Worm (Caenorhabditis elegans): ENCODE results near the gene C52B9.10.

The C52B9.10 gene

DNA sequence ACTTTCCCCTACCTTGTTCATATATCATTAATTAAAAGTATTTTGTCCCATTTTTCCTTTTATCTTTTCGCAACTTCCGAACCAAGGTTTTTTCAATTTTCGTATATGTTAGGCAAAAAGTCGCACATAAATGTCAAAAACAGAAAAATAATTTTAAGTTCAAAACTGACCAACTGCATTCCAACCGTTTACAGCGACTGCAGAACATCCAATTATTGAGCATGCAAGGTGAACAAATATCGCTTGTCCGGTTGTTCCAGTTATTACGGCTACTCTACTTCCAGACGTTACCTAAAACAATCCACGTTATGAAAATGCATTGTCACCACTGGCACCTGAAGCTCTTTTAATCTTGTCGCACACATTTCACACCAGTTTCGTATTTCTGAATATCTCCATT lies at the start of gene C52B9.10:
C52B9.10 (plus strand) TSS at position 301 of the 400 bp plus-strand sequence.
- TF ChIP-seq F13C5.2 (tag; optimal IDR thresholded peaks at IDR 0.05): no peak
- TF ChIP-seq scrt-1 (GFP tag; IDR thresholded peaks at IDR 0.05): no peak
- TF ChIP-seq tbx-11 (GFP tag; IDR thresholded peaks at IDR 0.05): no peak
- TF ChIP-seq hnd-1 (tag; optimal IDR thresholded peaks at IDR 0.05): no peak
- no peak for TF ChIP-seq ets-7 (tag; optimal IDR thresholded peaks at IDR 0.05)
- no peak for TF ChIP-seq tbx-37 (GFP tag; conservative IDR thresholded peaks at IDR 0.05)
- TF ChIP-seq sea-1 (GFP tag; conservative IDR thresholded peaks at IDR 0.05): no peak
- no peak for TF ChIP-seq ceh-36 (tag; optimal IDR thresholded peaks at IDR 0.05)
- no peak for TF ChIP-seq hmg-4 (GFP tag; optimal IDR thresholded peaks at IDR 0.05)
- TF ChIP-seq tra-4 (tag; optimal IDR thresholded peaks at IDR 0.05): no peak
- no peak for TF ChIP-seq ceh-13 (GFP tag; optimal IDR thresholded peaks at IDR 0.05)
- TF ChIP-seq ama-1 (optimal IDR thresholded peaks at IDR 0.05): no peak
- no peak for TF ChIP-seq hmbx-1 (tag; optimal IDR thresholded peaks at IDR 0.05)
- TF ChIP-seq aly-1 (tag; optimal IDR thresholded peaks at IDR 0.05): no peak

DNA sequence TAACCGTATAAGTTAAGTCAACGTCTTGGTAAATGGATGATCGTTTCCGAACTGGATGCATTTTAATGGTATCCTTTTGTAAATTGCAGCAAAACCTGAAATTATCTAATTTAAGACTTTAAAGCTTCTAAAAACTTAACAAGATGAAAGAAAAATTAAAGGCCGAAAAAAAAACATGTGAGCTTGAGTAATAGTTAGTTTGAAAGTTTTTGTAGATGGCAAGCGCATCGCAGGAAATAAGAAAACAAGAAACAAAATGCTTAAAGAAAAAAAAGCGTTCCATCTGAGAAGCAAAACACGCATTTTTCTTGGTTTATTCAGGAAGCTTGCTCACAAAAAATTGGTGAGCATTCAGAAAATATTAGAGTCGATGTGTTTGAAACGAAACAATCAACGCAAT lies 38.0 kb upstream of the C52B9.10 start, which contains the start of gene rab-37:
rab-37 (minus strand) TSS at position 101 of the 400 bp plus-strand sequence.
- TF ChIP-seq ama-1 (optimal IDR thresholded peaks at IDR 0.05) (no peak), hnd-1 (tag; optimal IDR thresholded peaks at IDR 0.05) (no peak), aly-1 (tag; optimal IDR thresholded peaks at IDR 0.05) (no peak), scrt-1 (GFP tag; IDR thresholded peaks at IDR 0.05) (no peak), tbx-37 (GFP tag; conservative IDR thresholded peaks at IDR 0.05) (no peak), ceh-13 (GFP tag; optimal IDR thresholded peaks at IDR 0.05) (no peak), F13C5.2 (tag; optimal IDR thresholded peaks at IDR 0.05) (no peak), tbx-11 (GFP tag; IDR thresholded peaks at IDR 0.05) (no peak), hmbx-1 (tag; optimal IDR thresholded peaks at IDR 0.05) (no peak), hmg-4 (GFP tag; optimal IDR thresholded peaks at IDR 0.05) (no peak)

DNA sequence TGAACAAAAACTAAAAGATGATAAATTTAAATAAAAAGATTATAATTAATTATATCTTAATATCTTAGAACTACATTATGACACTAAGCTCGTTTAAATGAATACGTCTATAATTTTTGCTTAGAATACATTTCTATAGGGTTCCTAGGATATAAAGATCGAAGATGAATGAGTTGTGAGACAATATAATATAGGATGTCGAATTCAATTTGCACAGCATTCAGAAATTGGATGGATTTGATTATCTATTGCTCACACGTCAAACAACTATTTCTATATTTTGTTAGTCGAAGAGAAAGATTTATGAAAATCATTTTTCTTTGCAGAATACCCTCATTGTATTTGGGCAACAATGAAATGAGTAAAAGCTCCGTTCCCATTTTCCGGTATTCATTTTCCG lies 34.7 kb upstream of the C52B9.10 start:
- TF ChIP-seq hmg-4 (GFP tag; optimal IDR thresholded peaks at IDR 0.05) (no peak), F13C5.2 (tag; optimal IDR thresholded peaks at IDR 0.05) (no peak), tbx-11 (GFP tag; IDR thresholded peaks at IDR 0.05) (no peak), hmbx-1 (tag; optimal IDR thresholded peaks at IDR 0.05) (no peak), ets-7 (tag; optimal IDR thresholded peaks at IDR 0.05) (no peak), tra-4 (tag; optimal IDR thresholded peaks at IDR 0.05) (no peak), flt-1 (GFP tag; IDR thresholded peaks at IDR 0.05) (no peak), sea-1 (GFP tag; conservative IDR thresholded peaks at IDR 0.05) (no peak)

DNA sequence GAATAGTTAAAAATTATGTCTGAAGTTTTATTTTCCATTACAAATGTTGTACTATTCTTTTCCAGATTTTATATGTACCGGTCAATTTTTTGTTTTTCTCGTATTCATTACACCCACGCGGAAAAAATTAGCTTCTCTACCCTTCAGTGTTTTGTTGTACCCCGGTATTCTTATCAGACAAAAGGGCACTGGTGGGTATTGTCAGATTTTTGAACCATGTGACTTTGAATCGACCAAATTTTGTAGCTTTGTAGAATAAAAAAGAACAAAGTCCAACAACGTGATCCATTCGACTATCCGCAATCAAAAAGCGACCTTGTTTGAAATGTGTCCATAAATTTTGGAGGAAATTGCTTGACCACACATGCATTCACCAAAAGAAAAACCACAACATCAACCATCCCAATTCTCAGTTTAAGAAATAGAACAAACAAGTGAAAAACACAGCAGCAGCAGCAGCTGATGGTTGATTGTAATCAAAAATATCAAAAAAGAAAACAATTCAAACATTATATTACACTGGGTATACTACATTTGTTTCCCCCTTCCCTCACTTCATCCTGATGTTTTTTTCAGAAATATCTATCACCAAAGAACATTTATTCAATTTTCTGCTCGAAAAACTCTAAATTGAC lies 29.1 kb upstream of the C52B9.10 start:
- TF ChIP-seq ama-1 (optimal IDR thresholded peaks at IDR 0.05): no peak
- TF ChIP-seq B0310.2 (tag; optimal IDR thresholded peaks at IDR 0.05): no peak
- TF ChIP-seq tbx-37 (GFP tag; conservative IDR thresholded peaks at IDR 0.05): no peak
- TF ChIP-seq ceh-13 (GFP tag; optimal IDR thresholded peaks at IDR 0.05): no peak
- TF ChIP-seq tbx-11 (GFP tag; IDR thresholded peaks at IDR 0.05): no peak
- no peak for TF ChIP-seq flt-1 (GFP tag; IDR thresholded peaks at IDR 0.05)
- no peak for TF ChIP-seq ceh-36 (tag; optimal IDR thresholded peaks at IDR 0.05)
- no peak for TF ChIP-seq tra-4 (tag; optimal IDR thresholded peaks at IDR 0.05)
- TF ChIP-seq pes-1 (GFP tag; IDR thresholded peaks at IDR 0.05): no peak
- no peak for TF ChIP-seq sea-1 (GFP tag; conservative IDR thresholded peaks at IDR 0.05)
- no peak for TF ChIP-seq hnd-1 (tag; optimal IDR thresholded peaks at IDR 0.05)
- TF ChIP-seq F13C5.2 (tag; optimal IDR thresholded peaks at IDR 0.05): no peak
- no peak for TF ChIP-seq scrt-1 (GFP tag; IDR thresholded peaks at IDR 0.05)
- TF ChIP-seq ets-7 (tag; optimal IDR thresholded peaks at IDR 0.05): no peak
- no peak for TF ChIP-seq hmg-4 (GFP tag; optimal IDR thresholded peaks at IDR 0.05)
- no peak for TF ChIP-seq aly-1 (tag; optimal IDR thresholded peaks at IDR 0.05)

DNA sequence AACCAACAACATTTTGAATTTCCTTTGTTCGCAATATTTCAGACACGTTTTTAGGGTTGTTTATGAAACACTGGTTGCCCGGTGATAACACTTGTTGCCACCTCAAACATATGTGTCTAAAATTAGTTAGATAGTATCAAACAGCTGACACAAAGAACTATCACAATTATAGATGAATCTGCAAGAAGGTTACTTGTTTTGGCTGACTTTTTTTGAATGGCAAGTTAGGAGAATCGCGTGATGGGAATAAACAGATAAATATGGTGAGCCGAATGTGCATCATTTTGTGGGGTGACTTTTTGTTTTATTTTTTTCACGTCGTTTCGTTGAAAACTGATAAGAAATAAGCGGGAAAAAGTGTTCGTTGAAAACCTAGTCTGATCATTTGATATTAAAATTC lies 28.6 kb upstream of the C52B9.10 start:
- TF ChIP-seq hmg-4 (GFP tag; optimal IDR thresholded peaks at IDR 0.05) (no peak), tbx-11 (GFP tag; IDR thresholded peaks at IDR 0.05) (no peak), ama-1 (optimal IDR thresholded peaks at IDR 0.05) (no peak), pes-1 (GFP tag; IDR thresholded peaks at IDR 0.05) (no peak), hmbx-1 (tag; optimal IDR thresholded peaks at IDR 0.05) (no peak), hnd-1 (tag; optimal IDR thresholded peaks at IDR 0.05) (no peak), sea-1 (GFP tag; conservative IDR thresholded peaks at IDR 0.05) (no peak), ceh-36 (tag; optimal IDR thresholded peaks at IDR 0.05) (no peak), aly-1 (tag; optimal IDR thresholded peaks at IDR 0.05) (no peak), ets-7 (tag; optimal IDR thresholded peaks at IDR 0.05) (no peak), F13C5.2 (tag; optimal IDR thresholded peaks at IDR 0.05) (no peak), tbx-37 (GFP tag; conservative IDR thresholded peaks at IDR 0.05) (no peak), scrt-1 (GFP tag; IDR thresholded peaks at IDR 0.05) (no peak), flt-1 (GFP tag; IDR thresholded peaks at IDR 0.05) (no peak)

DNA sequence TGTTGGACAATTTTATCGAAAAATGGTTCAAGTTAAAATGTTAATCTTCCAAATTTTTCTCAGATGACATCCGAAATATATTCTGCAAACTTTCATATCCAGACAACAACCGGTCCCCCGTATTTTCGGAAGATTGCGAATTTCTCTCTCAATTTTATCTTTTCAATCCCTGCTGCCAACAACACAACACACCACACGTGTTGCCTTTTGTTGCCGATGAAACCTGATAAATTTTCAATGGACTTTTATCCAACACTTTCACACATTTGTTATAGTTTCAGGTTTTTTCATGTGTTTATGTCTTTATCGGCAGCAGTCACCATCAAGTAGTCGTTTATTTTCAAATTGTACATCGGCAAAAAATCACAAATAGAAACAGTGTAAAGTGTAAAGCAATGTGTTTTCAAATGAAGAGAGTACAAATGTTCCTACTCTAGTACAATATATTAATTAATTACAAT lies 27.4 kb upstream of the C52B9.10 start:
- TF ChIP-seq tbx-11 (GFP tag; IDR thresholded peaks at IDR 0.05) (no peak), flt-1 (GFP tag; IDR thresholded peaks at IDR 0.05) (no peak), hmg-4 (GFP tag; optimal IDR thresholded peaks at IDR 0.05) (no peak), tbx-37 (GFP tag; conservative IDR thresholded peaks at IDR 0.05) (no peak), ceh-36 (tag; optimal IDR thresholded peaks at IDR 0.05) (no peak), hnd-1 (tag; optimal IDR thresholded peaks at IDR 0.05) (no peak), sea-1 (GFP tag; conservative IDR thresholded peaks at IDR 0.05) (no peak), tra-4 (tag; optimal IDR thresholded peaks at IDR 0.05) (no peak), F13C5.2 (tag; optimal IDR thresholded peaks at IDR 0.05) (no peak), pes-1 (GFP tag; IDR thresholded peaks at IDR 0.05) (no peak), ceh-13 (GFP tag; optimal IDR thresholded peaks at IDR 0.05) (no peak), B0310.2 (tag; optimal IDR thresholded peaks at IDR 0.05) (no peak), scrt-1 (GFP tag; IDR thresholded peaks at IDR 0.05) (no peak), ama-1 (optimal IDR thresholded peaks at IDR 0.05) (no peak), ets-7 (tag; optimal IDR thresholded peaks at IDR 0.05) (no peak), aly-1 (tag; optimal IDR thresholded peaks at IDR 0.05) (no peak), hmbx-1 (tag; optimal IDR thresholded peaks at IDR 0.05) (no peak)

All from whole organism, early embryonic.